Worm (Caenorhabditis elegans) whole organism, L2 larva: ENCODE results near the gene F26A1.9.

Source experiments
- F13H6.1 ChIP-seq: sonication (generic microtip); optimal IDR thresholded peaks from 2 replicates; lab custom pipeline; 2016; ENCODE audit warnings: missing genetic modification characterization, missing compliant biosample characterization
- ZK546.5 ChIP-seq: sonication (generic microtip); optimal IDR thresholded peaks from 2 replicates; lab custom pipeline; 2017; ENCODE audit warnings: missing biosample characterization, missing genetic modification characterization
- ceh-82 ChIP-seq: fragments of 150-350 bp; optimal IDR thresholded peaks from 2 replicates; lab custom pipeline; 2014; ENCODE audit warnings: missing biosample characterization, missing genetic modification characterization
- fos-1 ChIP-seq: fragments of 150-350 bp; optimal IDR thresholded peaks from 2 replicates; lab custom pipeline; 2014; ENCODE audit warnings: missing biosample characterization, missing genetic modification characterization
- lin-39 ChIP-seq: fragments of 150-350 bp; optimal IDR thresholded peaks from 2 replicates; lab custom pipeline; 2014; ENCODE audit warnings: missing biosample characterization, missing genetic modification reagents, missing genetic modification characterization
- lsy-2 ChIP-seq, 2 experiments: fragments of 150-350 bp in 1 of 2; sonication (generic microtip) in 1 of 2; optimal IDR thresholded peaks; 2 replicates each; lab custom pipeline; 2014 to 2017; ENCODE audit warnings: missing biosample characterization in 2 of 2, missing genetic modification characterization in 2 of 2
- nhr-12 ChIP-seq: fragments of 150-350 bp; optimal IDR thresholded peaks from 2 replicates; lab custom pipeline; 2014; ENCODE audit warnings: missing biosample characterization, missing genetic modification characterization
- nhr-23 ChIP-seq: fragments of 150-350 bp; optimal IDR thresholded peaks from 2 replicates; lab custom pipeline; 2014; ENCODE audit warnings: missing biosample characterization, missing genetic modification reagents, missing genetic modification characterization
- nhr-25 ChIP-seq: fragments of 150-350 bp; sonication (generic microtip); optimal IDR thresholded peaks from 3 replicates; lab custom pipeline; 2014; ENCODE audit warnings: missing biosample characterization, missing genetic modification characterization
- nhr-6 ChIP-seq: fragments of 150-350 bp; optimal IDR thresholded peaks from 2 replicates; lab custom pipeline; 2014; ENCODE audit warnings: missing biosample characterization, missing genetic modification characterization
- zag-1 ChIP-seq: fragments of 150-350 bp; optimal IDR thresholded peaks from 2 replicates; lab custom pipeline; 2014; ENCODE audit warnings: missing biosample characterization, missing genetic modification characterization

DNA sequence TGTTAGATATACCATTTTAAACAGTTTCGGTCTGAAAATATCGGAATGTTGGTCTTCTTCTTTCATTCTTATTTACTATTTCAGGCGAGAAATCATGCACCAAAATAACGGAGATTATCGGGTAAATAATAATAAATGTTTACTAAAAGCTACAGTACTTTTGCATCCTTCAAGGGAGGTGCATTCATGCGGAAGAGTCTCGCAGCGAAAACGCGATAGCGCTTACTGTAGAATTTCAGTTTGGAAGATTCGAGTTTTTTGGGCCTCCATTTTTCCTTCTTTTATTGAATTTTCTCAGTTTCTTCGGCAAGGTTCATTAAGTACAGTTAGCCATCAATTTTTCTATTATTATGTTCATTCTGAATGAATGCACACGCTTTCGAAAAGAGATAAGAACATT, 26.8 kb upstream of the F26A1.9 start, which contains the start of gene C35D10.7:
- TF ChIP-seq ceh-82 (no peak), F13H6.1 (no peak), lsy-2 (tag; optimal IDR thresholded peaks at IDR 0.05; lab: Kevin White, UChicago) (no peak), zag-1 (tag; lab: Kevin White, UChicago) (no peak), nhr-6 (tag; lab: Kevin White, UChicago) (no peak), lin-39 (tag; lab: Kevin White, UChicago) (no peak), fos-1 (no peak), nhr-25 (tag; lab: Kevin White, UChicago) (no peak), nhr-23 (tag; lab: Kevin White, UChicago) (no peak), nhr-12 (tag; lab: Kevin White, UChicago) (no peak), ZK546.5 (tag; lab: Kevin White, UChicago) (no peak)
